Worm (Caenorhabditis elegans) whole organism, L4 larva: ENCODE data around the gene sec-61.A.
A peak's percentile ranks its signal among the peaks of the same experiment; 100 is the strongest.

Experiments used
- D1046.2 ChIP-seq: fragments of 200-800 bp; sonication (Bioruptor generic); IDR thresholded peaks from 2 replicates; pipeline ENCODE4 v1.3.6; 2022; ENCODE audit warnings: missing genetic modification characterization, missing compliant biosample characterization
- F37D6.2 ChIP-seq: sonication (generic microtip); optimal IDR thresholded peaks from 2 replicates; lab custom pipeline; 2016; ENCODE audit warnings: mild to moderate bottlenecking, missing genetic modification characterization, missing compliant biosample characterization
- F44E2.7 ChIP-seq: fragments of 200-800 bp; sonication (Bioruptor generic); IDR thresholded peaks from 2 replicates; pipeline ENCODE4 v2.1.2; 2022; ENCODE audit warnings: missing genetic modification characterization, missing compliant biosample characterization
- F49E8.2 ChIP-seq: sonication (generic microtip); optimal IDR thresholded peaks from 2 replicates; lab custom pipeline; 2016; ENCODE audit warnings: missing compliant biosample characterization, mild to moderate bottlenecking, missing genetic modification characterization, borderline replicate concordance
- T20F7.1 ChIP-seq: fragments of 200-800 bp; sonication (Bioruptor generic); optimal IDR thresholded peaks from 2 replicates; lab custom pipeline; 2018; ENCODE audit warnings: mild to moderate bottlenecking, missing genetic modification characterization, missing compliant biosample characterization
- T26A8.4 ChIP-seq: fragments of 200-800 bp; sonication (Bioruptor generic); IDR thresholded peaks from 2 replicates; pipeline ENCODE4 v1.3.6; 2022; ENCODE audit warnings: missing genetic modification characterization, missing compliant biosample characterization
- Y105C5A.15 ChIP-seq: fragments of 200-800 bp; sonication (Bioruptor generic); IDR thresholded peaks from 2 replicates; pipeline ENCODE4 v1.3.6; 2022; ENCODE audit warnings: missing genetic modification characterization, missing compliant biosample characterization
- Y5F2A.4 ChIP-seq: fragments of 200-800 bp; sonication (Bioruptor generic); optimal IDR thresholded peaks from 2 replicates; lab custom pipeline; 2018; ENCODE audit warnings: mild to moderate bottlenecking, missing genetic modification characterization, missing compliant biosample characterization
- aha-1 ChIP-seq: fragments of 150-350 bp; peaks from one replicate; lab custom pipeline; 2014; ENCODE audit warnings: missing biosample characterization, missing genetic modification characterization
- aly-2 ChIP-seq: sonication (generic microtip); optimal IDR thresholded peaks from 2 replicates; lab custom pipeline; 2018; ENCODE audit warnings: missing biosample characterization, missing genetic modification characterization
- arid-1 ChIP-seq: fragments of 200-800 bp; sonication (Bioruptor generic); conservative IDR thresholded peaks from 2 replicates; pipeline ENCODE4 v1.3.6; 2022; ENCODE audit warnings: missing genetic modification reagents, missing genetic modification characterization, missing compliant biosample characterization
- ceh-20 ChIP-seq: fragments of 200-800 bp; sonication (Bioruptor generic); IDR thresholded peaks from 2 replicates; pipeline ENCODE4 v1.3.6; 2022; ENCODE audit warnings: missing genetic modification reagents, missing genetic modification characterization, missing compliant biosample characterization
- ceh-44 ChIP-seq: fragments of 200-800 bp; sonication (Bioruptor generic); IDR thresholded peaks from 2 replicates; pipeline ENCODE4 v1.3.6; 2022; ENCODE audit warnings: missing genetic modification reagents, missing genetic modification characterization, missing compliant biosample characterization
- ceh-62 ChIP-seq: sonication (generic microtip); optimal IDR thresholded peaks from 2 replicates; lab custom pipeline; 2017; ENCODE audit warnings: missing biosample characterization, missing genetic modification characterization
- ces-1 ChIP-seq: fragments of 150-350 bp; sonication (generic microtip); optimal IDR thresholded peaks from 4 replicates; lab custom pipeline; 2014; ENCODE audit warnings: missing biosample characterization, missing genetic modification reagents, missing genetic modification characterization
- cey-2 ChIP-seq: sonication (generic microtip); optimal IDR thresholded peaks from 3 replicates; lab custom pipeline; 2017; ENCODE audit warnings: missing genetic modification characterization, mild to moderate bottlenecking, missing compliant biosample characterization, antibody characterized with exemption, borderline replicate concordance; ENCODE audit not compliant: insufficient read depth
- ctbp-1 ChIP-seq: fragments of 200-800 bp; sonication (Bioruptor generic); IDR thresholded peaks from 2 replicates; pipeline ENCODE4 v1.3.6; 2022; ENCODE audit warnings: missing genetic modification reagents, missing genetic modification characterization, missing compliant biosample characterization
- daf-16 ChIP-seq, 3 experiments: sonication (generic microtip); optimal IDR thresholded peaks; 2 replicates each; lab custom pipeline; 2016 to 2017; ENCODE audit warnings: missing genetic modification characterization in 3 of 3, missing genetic modification reagents in 3 of 3, mild to moderate bottlenecking in 2 of 3, missing compliant biosample characterization in 2 of 3, missing biosample characterization in 1 of 3, moderate library complexity in 1 of 3
- daf-19 ChIP-seq: fragments of 200-800 bp; sonication (Bioruptor generic); conservative IDR thresholded peaks from 2 replicates; pipeline ENCODE4 v1.3.6; 2022; ENCODE audit warnings: missing genetic modification characterization, missing compliant biosample characterization
- dmd-6 ChIP-seq: fragments of 200-800 bp; sonication (Bioruptor generic); IDR thresholded peaks from 2 replicates; pipeline ENCODE4 v1.3.6; 2022; ENCODE audit warnings: missing genetic modification reagents, missing genetic modification characterization, missing compliant biosample characterization
- dmd-8 ChIP-seq: fragments of 200-800 bp; sonication (Bioruptor generic); IDR thresholded peaks from 2 replicates; pipeline ENCODE4 v1.3.6; 2022; ENCODE audit warnings: missing genetic modification characterization, missing compliant biosample characterization
- dpl-1 ChIP-seq: fragments of 150-350 bp; optimal IDR thresholded peaks from 2 replicates; lab custom pipeline; 2014; ENCODE audit warnings: missing biosample characterization, missing genetic modification reagents, missing genetic modification characterization
- duxl-1 ChIP-seq: sonication (generic microtip); optimal IDR thresholded peaks from 2 replicates; lab custom pipeline; 2016; ENCODE audit warnings: mild to moderate bottlenecking, missing genetic modification characterization, moderate library complexity, missing compliant biosample characterization; ENCODE audit not compliant: poor library complexity
- dve-1 ChIP-seq: sonication (generic microtip); optimal IDR thresholded peaks from 2 replicates; lab custom pipeline; 2017; ENCODE audit warnings: antibody characterized with exemption, mild to moderate bottlenecking, missing genetic modification characterization, missing compliant biosample characterization; ENCODE audit not compliant: insufficient read depth
- fkh-10 ChIP-seq: fragments of 150-350 bp; optimal IDR thresholded peaks from 2 replicates; lab custom pipeline; 2014; ENCODE audit warnings: missing biosample characterization, missing genetic modification reagents, missing genetic modification characterization
- hif-1 ChIP-seq, 2 experiments: sonication (generic microtip); optimal IDR thresholded peaks; 2 replicates each; lab custom pipeline; 2016 to 2017; ENCODE audit warnings: missing compliant biosample characterization in 2 of 2, missing genetic modification characterization in 2 of 2, missing genetic modification reagents in 2 of 2, missing genotype in 2 of 2, mild to moderate bottlenecking in 1 of 2
- hlh-30 ChIP-seq: sonication (generic microtip); optimal IDR thresholded peaks from 2 replicates; lab custom pipeline; 2017; ENCODE audit warnings: antibody characterized with exemption, mild to moderate bottlenecking, missing genetic modification characterization, missing compliant biosample characterization; ENCODE audit not compliant: insufficient read depth
- hmg-1.1 ChIP-seq: fragments of 200-800 bp; sonication (Bioruptor generic); IDR thresholded peaks from 2 replicates; pipeline ENCODE4 v1.3.6; 2022; ENCODE audit warnings: missing genetic modification reagents, missing genetic modification characterization, missing compliant biosample characterization
- lin-1 ChIP-seq: fragments of 200-800 bp; sonication (Bioruptor generic); IDR thresholded peaks from 2 replicates; pipeline ENCODE4 v1.3.6; 2022; ENCODE audit warnings: missing genetic modification reagents, missing genetic modification characterization, missing compliant biosample characterization
- lsy-2 ChIP-seq, 2 experiments: fragments of 150-350 bp in 1 of 2; sonication (generic microtip) in 1 of 2; optimal IDR thresholded peaks; 2 replicates each; lab custom pipeline; 2014 to 2017; ENCODE audit warnings: missing biosample characterization in 2 of 2, missing genetic modification characterization in 2 of 2
- madf-5 ChIP-seq, 2 experiments: fragments of 200-800 bp; sonication (Bioruptor generic); IDR thresholded peaks; 2 replicates each; pipeline ENCODE4 v1.3.6; 2022; ENCODE audit warnings: missing compliant biosample characterization in 2 of 2, missing genetic modification characterization in 2 of 2
- madf-9 ChIP-seq: fragments of 200-800 bp; sonication (Bioruptor generic); conservative IDR thresholded peaks from 2 replicates; pipeline ENCODE4 v1.3.6; 2022; ENCODE audit warnings: missing genetic modification reagents, missing genetic modification characterization, missing compliant biosample characterization
- mdl-1 ChIP-seq, 2 experiments: fragments of 150-350 bp in 1 of 2; sonication (generic microtip) in 1 of 2; optimal IDR thresholded peaks; 2 replicates each; lab custom pipeline; 2014 to 2017; ENCODE audit warnings: missing biosample characterization in 2 of 2, missing genetic modification characterization in 2 of 2
- mes-2 ChIP-seq: sonication (generic microtip); optimal IDR thresholded peaks from 2 replicates; lab custom pipeline; 2016; ENCODE audit warnings: missing genotype, mild to moderate bottlenecking, missing genetic modification characterization, missing compliant biosample characterization; ENCODE audit not compliant: poor library complexity, severe bottlenecking
- nhr-102 ChIP-seq: sonication (generic microtip); optimal IDR thresholded peaks from 2 replicates; lab custom pipeline; 2016; ENCODE audit warnings: mild to moderate bottlenecking, missing genetic modification characterization, moderate library complexity, missing compliant biosample characterization
- nhr-11 ChIP-seq: fragments of 150-350 bp; optimal IDR thresholded peaks from 2 replicates; lab custom pipeline; 2014; ENCODE audit warnings: missing biosample characterization, missing genetic modification characterization
- nhr-237 ChIP-seq: sonication (generic microtip); optimal IDR thresholded peaks from 2 replicates; lab custom pipeline; 2017; ENCODE audit warnings: missing biosample characterization, missing genetic modification characterization
- nhr-25 ChIP-seq: sonication (generic microtip); optimal IDR thresholded peaks from 2 replicates; lab custom pipeline; 2017; ENCODE audit warnings: missing genetic modification characterization, mild to moderate bottlenecking, missing compliant biosample characterization, antibody characterized with exemption, moderate library complexity, borderline replicate concordance; ENCODE audit not compliant: insufficient read depth
- nhr-42 ChIP-seq: fragments of 200-800 bp; sonication (Bioruptor generic); IDR thresholded peaks from 2 replicates; pipeline ENCODE4 v1.3.6; 2022; ENCODE audit warnings: missing genetic modification characterization, missing compliant biosample characterization
- nhr-77 ChIP-seq: fragments of 150-350 bp; optimal IDR thresholded peaks from 2 replicates; lab custom pipeline; 2014; ENCODE audit warnings: missing biosample characterization, missing genetic modification characterization
- pqm-1 ChIP-seq: sonication (generic microtip); optimal IDR thresholded peaks from 2 replicates; lab custom pipeline; 2017; ENCODE audit warnings: missing biosample characterization, missing genetic modification characterization
- rbr-2 ChIP-seq: sonication (generic microtip); optimal IDR thresholded peaks from 2 replicates; lab custom pipeline; 2016; ENCODE audit warnings: missing genotype, missing genetic modification characterization, missing compliant biosample characterization
- set-16 ChIP-seq: fragments of 200-800 bp; sonication (Bioruptor generic); IDR thresholded peaks from 2 replicates; pipeline ENCODE4 v1.3.6; 2022; ENCODE audit warnings: missing genetic modification reagents, missing genetic modification characterization, missing compliant biosample characterization
- snpc-4 ChIP-seq: fragments of 150-350 bp; optimal IDR thresholded peaks from 2 replicates; lab custom pipeline; 2014; ENCODE audit warnings: missing biosample characterization, missing genetic modification characterization
- spr-1 ChIP-seq: sonication (generic microtip); optimal IDR thresholded peaks from 2 replicates; lab custom pipeline; 2016; ENCODE audit warnings: mild to moderate bottlenecking, missing genetic modification characterization, missing compliant biosample characterization
- tra-1 ChIP-seq: fragments of 200-800 bp; sonication (Bioruptor generic); IDR thresholded peaks from 2 replicates; pipeline ENCODE4 v1.3.6; 2022; ENCODE audit warnings: missing genetic modification reagents, missing genetic modification characterization, missing compliant biosample characterization
- unc-62 ChIP-seq, 3 experiments: fragments of 150-350 bp in 1 of 3; sonication (generic microtip); optimal IDR thresholded peaks in 2 of 3; peaks in 1 of 3; 1 replicate in 1 of 3; 2 replicates in 2 of 3; lab custom pipeline; 2014 to 2017; ENCODE audit warnings: missing biosample characterization in 3 of 3, missing genetic modification characterization in 3 of 3, missing genetic modification reagents in 3 of 3, missing genotype in 1 of 3
- zfp-2 ChIP-seq: sonication (generic microtip); optimal IDR thresholded peaks from 2 replicates; lab custom pipeline; 2016; ENCODE audit warnings: mild to moderate bottlenecking, missing genetic modification characterization, missing compliant biosample characterization
- zip-11 ChIP-seq: fragments of 200-800 bp; sonication (Bioruptor generic); IDR thresholded peaks from 2 replicates; pipeline ENCODE4 v1.3.6; 2022; ENCODE audit warnings: missing genetic modification characterization, missing compliant biosample characterization

The sec-61.A gene

ce11 chrIV:14836885-14837284 is 11.8 kb upstream of the sec-61.A start, which contains the start of gene Y57G11C.22:
Gene Y57G11C.22 (plus strand): TSS chrIV:14837211.
- TF ChIP-seq ceh-20 (GFP tag; lab: Robert Waterston, UW) (no peak), F44E2.7 (GFP tag; lab: Robert Waterston, UW) (no peak), dve-1 (tag; lab: Kevin White, UChicago) (no peak), fkh-10 (GFP tag; lab: Kevin White, UChicago) (no peak), tra-1 (no peak), ctbp-1 (GFP tag; lab: Robert Waterston, UW) (no peak), rbr-2 (tag; lab: Kevin White, UChicago) (no peak), unc-62 (GFP tag; optimal IDR thresholded peaks at IDR 0.05 in 1 of 2; lab: Kevin White, UChicago) (no peak), unc-62 (tag; optimal IDR thresholded peaks at IDR 0.05; lab: Kevin White, UChicago) (no peak), hmg-1.1 (GFP tag; lab: Robert Waterston, UW) (peak; percentile 65), arid-1 (GFP tag; lab: Robert Waterston, UW) (no peak), duxl-1 (tag; lab: Kevin White, UChicago) (no peak), T26A8.4 (no peak), Y105C5A.15 (GFP tag; lab: Robert Waterston, UW) (no peak), ces-1 (GFP tag; lab: Kevin White, UChicago) (no peak), daf-16 (GFP tag; optimal IDR thresholded peaks at IDR 0.05; lab: Kevin White, UChicago) (no peak), daf-16 (tag; optimal IDR thresholded peaks at IDR 0.05; lab: Kevin White, UChicago) (peak; percentile 28), nhr-25 (tag; lab: Kevin White, UChicago) (no peak), madf-5 (GFP tag; IDR thresholded peaks at IDR 0.05; lab: Robert Waterston, UW) (no peak), madf-9 (GFP tag; lab: Robert Waterston, UW) (no peak), cey-2 (tag; lab: Kevin White, UChicago) (no peak), lsy-2 (tag; optimal IDR thresholded peaks at IDR 0.05; lab: Kevin White, UChicago) (peak in 1 of 2 experiments; percentile 47), F37D6.2 (tag; lab: Kevin White, UChicago) (no peak), ceh-62 (tag; lab: Kevin White, UChicago) (no peak), hlh-30 (tag; lab: Kevin White, UChicago) (peak; percentile 10), set-16 (GFP tag; lab: Robert Waterston, UW) (no peak), nhr-102 (tag; lab: Kevin White, UChicago) (no peak), hif-1 (tag; optimal IDR thresholded peaks at IDR 0.05; lab: Kevin White, UChicago) (no peak), mes-2 (tag; lab: Kevin White, UChicago) (no peak), dpl-1 (GFP tag; lab: Kevin White, UChicago) (no peak), dmd-6 (GFP tag; lab: Robert Waterston, UW) (no peak), pqm-1 (tag; lab: Kevin White, UChicago) (no peak), aly-2 (no peak), nhr-42 (GFP tag; lab: Robert Waterston, UW) (no peak), ceh-44 (no peak), nhr-11 (tag; lab: Kevin White, UChicago) (no peak), spr-1 (tag; lab: Kevin White, UChicago) (no peak), Y5F2A.4 (no peak), aha-1 (tag; lab: Kevin White, UChicago) (peak; percentile 83)

- TF ChIP-seq F44E2.7 (GFP tag; lab: Robert Waterston, UW), result no peak
- no peak for TF ChIP-seq zip-11
- TF ChIP-seq D1046.2 (GFP tag; lab: Robert Waterston, UW), result no peak
- no peak for TF ChIP-seq snpc-4 (tag; lab: Kevin White, UChicago)
- no peak for TF ChIP-seq nhr-102 (tag; lab: Kevin White, UChicago)
- TF ChIP-seq nhr-237 (tag; lab: Kevin White, UChicago), result no peak
- no peak for TF ChIP-seq daf-19 (GFP tag; lab: Robert Waterston, UW)
- TF ChIP-seq nhr-77 (tag; lab: Kevin White, UChicago), result no peak
- no peak for TF ChIP-seq madf-5 (GFP tag; IDR thresholded peaks at IDR 0.05; lab: Robert Waterston, UW)
- TF ChIP-seq ces-1 (GFP tag; lab: Kevin White, UChicago), result no peak
- no peak for TF ChIP-seq T20F7.1
- no peak for TF ChIP-seq dmd-8 (GFP tag; lab: Robert Waterston, UW)
- TF ChIP-seq dve-1 (tag; lab: Kevin White, UChicago), result peak; percentile 29
- no peak for TF ChIP-seq lin-1 (GFP tag; lab: Robert Waterston, UW)
- no peak for TF ChIP-seq mdl-1 (tag; optimal IDR thresholded peaks at IDR 0.05; lab: Kevin White, UChicago)
- TF ChIP-seq F49E8.2 (tag; lab: Kevin White, UChicago), result no peak
- TF ChIP-seq zfp-2 (tag; lab: Kevin White, UChicago), result no peak
Measured at ce11 chrIV:14833537-14833936, 8.5 kb upstream of the sec-61.A start.
